Fruit fly (Drosophila melanogaster) whole organism, prepupa: ENCODE results near the gene CG33985.

Source experiments
- CG6792 ChIP-seq: fragments of 200-800 bp; sonication (Bioruptor generic); optimal IDR thresholded peaks from 3 replicates; lab custom pipeline; 2016; ENCODE audit warnings: missing biosample characterization, missing genetic modification characterization
- Gug ChIP-seq: fragments of 200-800 bp; sonication (Bioruptor generic); IDR thresholded peaks from 2 replicates; pipeline ENCODE4 v1.3.6; 2022; ENCODE audit warnings: missing biosample characterization, missing genetic modification characterization

DNA sequence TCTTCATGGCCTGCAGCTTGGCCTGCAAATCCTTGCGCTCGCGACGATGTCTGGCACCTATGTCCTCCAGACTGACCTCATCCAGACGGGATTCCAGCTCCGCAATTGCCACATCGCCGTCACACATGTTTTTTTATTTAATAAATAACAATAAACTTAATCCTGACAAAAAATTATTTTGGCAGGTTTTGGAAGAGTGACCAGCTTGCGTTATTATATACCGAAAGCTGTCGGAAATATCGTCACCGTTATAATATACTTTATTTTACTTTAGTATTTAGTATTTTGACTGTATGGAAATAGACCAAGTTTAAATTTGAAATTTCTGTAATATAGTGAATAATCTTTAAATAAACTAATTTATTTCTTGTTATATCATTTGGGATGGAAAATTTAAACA, 21.9 kb downstream of the CG33985 start, which contains the start of gene CG7857:
- TF ChIP-seq CG6792 (GFP tag; lab: Kevin White, UChicago): no peak
- no peak for TF ChIP-seq Gug
